Fruit fly (Drosophila melanogaster): ENCODE measurements around the gene Gyc32E.

The Gyc32E gene

dm6 chr2L:11155166-11155958 lies 6.5 kb upstream of the Gyc32E start, which contains the start of gene CG6287 (continued):
- TF ChIP-seq Rfx (GFP tag; IDR thresholded peaks at IDR 0.05) (no peak; the same call in 1 of the 2 replicates), az2 (GFP tag; optimal IDR thresholded peaks at IDR 0.05) (peak; percentile 21), Optix (GFP tag; IDR thresholded peaks at IDR 0.05) (no peak), kah (GFP tag; optimal IDR thresholded peaks at IDR 0.05) (no peak), dimm (GFP tag; IDR thresholded peaks at IDR 0.05) (no peak), unpg (GFP tag; optimal IDR thresholded peaks at IDR 0.05) (no peak), CG14441 (GFP tag; IDR thresholded peaks at IDR 0.05) (peak; percentile 68), en (GFP tag; optimal IDR thresholded peaks at IDR 0.05) (no peak), Drgx (GFP tag; IDR thresholded peaks at IDR 0.05) (peak; percentile 97), C15 (GFP tag; IDR thresholded peaks at IDR 0.05) (no peak), onecut (GFP tag; IDR thresholded peaks at IDR 0.05) (no peak), CG15011 (GFP tag; optimal IDR thresholded peaks at IDR 0.05) (no peak), CG18599 (GFP tag; optimal IDR thresholded peaks at IDR 0.05) (peak; percentile 25), fd102C (GFP tag; optimal IDR thresholded peaks at IDR 0.05) (no peak), Hmr (GFP tag; optimal IDR thresholded peaks at IDR 0.05) (no peak), zfh2 (GFP tag; optimal IDR thresholded peaks at IDR 0.05) (no peak), CG12155 (GFP tag; optimal IDR thresholded peaks at IDR 0.05) (peak; percentile 20), aop (GFP tag; IDR thresholded peaks at IDR 0.05) (no peak), CG10462 (GFP tag; optimal IDR thresholded peaks at IDR 0.05) (no peak), salm (tag; optimal IDR thresholded peaks at IDR 0.05) (no peak), Eip74EF (GFP tag; optimal IDR thresholded peaks at IDR 0.05) (no peak), gce (GFP tag; IDR thresholded peaks at IDR 0.05) (no peak), Chrac-16 (GFP tag; optimal IDR thresholded peaks at IDR 0.05) (peak; percentile 18), Hand (GFP tag; optimal IDR thresholded peaks at IDR 0.05) (no peak), CG33557 (GFP tag; optimal IDR thresholded peaks at IDR 0.05) (no peak), Doc3 (GFP tag; IDR thresholded peaks at IDR 0.05; ENCODE audit: partially characterized antibody) (no peak), lab (GFP tag; optimal IDR thresholded peaks at IDR 0.05) (peak; percentile 32), Bgb (GFP tag; IDR thresholded peaks at IDR 0.05; ENCODE audit: partially characterized antibody) (no peak), CG13624 (GFP tag; optimal IDR thresholded peaks at IDR 0.05) (peak; percentile 15), HLH3B (GFP tag; IDR thresholded peaks at IDR 0.05) (no peak), CG13424 (tag; optimal IDR thresholded peaks at IDR 0.05) (no peak), CG10209 (GFP tag; optimal IDR thresholded peaks at IDR 0.05) (peak; percentile 5), sens (GFP tag) (peak; percentile 51), corto (GFP tag; optimal IDR thresholded peaks at IDR 0.05) (peak; percentile 61), H2.0 (GFP tag; IDR thresholded peaks at IDR 0.05) (no peak), da (GFP tag; optimal IDR thresholded peaks at IDR 0.05) (no peak), bsh (GFP tag; optimal IDR thresholded peaks at IDR 0.05) (peak in 1 of 2 experiments; percentile 64), CG14860 (GFP tag; IDR thresholded peaks at IDR 0.05; ENCODE audit: partially characterized antibody) (no peak), eyg (GFP tag; optimal IDR thresholded peaks at IDR 0.05) (no peak), gt (GFP tag; IDR thresholded peaks at IDR 0.05) (no peak), Sry-β (GFP tag; optimal IDR thresholded peaks at IDR 0.05) (no peak), CG14710 (tag; optimal IDR thresholded peaks at IDR 0.05) (no peak), Aef1 (GFP tag; IDR thresholded peaks at IDR 0.05) (peak; percentile 43; the same call in 2 of the 3 replicates), B-H1 (GFP tag; IDR thresholded peaks at IDR 0.05) (no peak), Taf1 (GFP tag; IDR thresholded peaks at IDR 0.05) (no peak; the same call in 1 of the 2 replicates), ara (GFP tag; IDR thresholded peaks at IDR 0.05) (no peak), CG11723 (GFP tag; optimal IDR thresholded peaks at IDR 0.05) (no peak), CTCF (GFP tag; optimal IDR thresholded peaks at IDR 0.05) (no peak), CG10565 (GFP tag; optimal IDR thresholded peaks at IDR 0.05) (no peak), CG4404 (GFP tag; IDR thresholded peaks at IDR 0.05) (no peak)

Measured in whole organism, embryonic.